Worm (Caenorhabditis elegans) whole organism, mixed stage, embryonic: ENCODE results near the gene abhd-5.2.

Experiments
- M03D4.4 ChIP-seq: sonication (generic microtip); optimal IDR thresholded peaks from 2 replicates; lab custom pipeline; 2017; ENCODE audit warnings: mild to moderate bottlenecking, missing genetic modification characterization, missing compliant biosample characterization
- bed-3 ChIP-seq: fragments of 200-800 bp; sonication (Bioruptor generic); optimal IDR thresholded peaks from 3 replicates; lab custom pipeline; 2018; ENCODE audit warnings: mild to moderate bottlenecking, missing genetic modification characterization, moderate library complexity, missing compliant biosample characterization
- ceh-39 ChIP-seq: fragments of 150-350 bp; optimal IDR thresholded peaks from 2 replicates; lab custom pipeline; 2014; ENCODE audit warnings: missing biosample characterization, missing genetic modification characterization
- ceh-43 ChIP-seq: fragments of 200-800 bp; sonication (Bioruptor generic); optimal IDR thresholded peaks from 2 replicates; lab custom pipeline; 2018; ENCODE audit warnings: mild to moderate bottlenecking, missing genetic modification characterization, moderate library complexity, missing compliant biosample characterization
- ceh-83 ChIP-seq: fragments of 200-800 bp; sonication (Bioruptor generic); optimal IDR thresholded peaks from 2 replicates; lab custom pipeline; 2018; ENCODE audit warnings: mild to moderate bottlenecking, missing genetic modification characterization, missing compliant biosample characterization
- ces-1 ChIP-seq: fragments of 150-350 bp; optimal IDR thresholded peaks from 2 replicates; lab custom pipeline; 2014; ENCODE audit warnings: missing biosample characterization, missing genetic modification reagents, missing genetic modification characterization
- cnd-1 ChIP-seq: fragments of 200-800 bp; sonication (Bioruptor generic); optimal IDR thresholded peaks from 2 replicates; lab custom pipeline; 2018; ENCODE audit warnings: mild to moderate bottlenecking, missing genetic modification characterization, missing compliant biosample characterization
- drap-1 ChIP-seq: fragments of 200-800 bp; sonication (Bioruptor generic); optimal IDR thresholded peaks from 3 replicates; lab custom pipeline; 2018; ENCODE audit warnings: mild to moderate bottlenecking, missing genetic modification characterization, missing compliant biosample characterization
- elt-1 ChIP-seq: sonication (generic microtip); optimal IDR thresholded peaks from 2 replicates; lab custom pipeline; 2017; ENCODE audit warnings: missing genetic modification characterization, mild to moderate bottlenecking, missing compliant biosample characterization, antibody characterized with exemption, moderate library complexity, borderline replicate concordance; ENCODE audit not compliant: insufficient read depth
- elt-3 ChIP-seq: fragments of 150-350 bp; optimal IDR thresholded peaks from 2 replicates; lab custom pipeline; 2014; ENCODE audit warnings: missing biosample characterization, missing genetic modification characterization
- flh-1 ChIP-seq: fragments of 200-800 bp; sonication (Bioruptor generic); optimal IDR thresholded peaks from 2 replicates; lab custom pipeline; 2018; ENCODE audit warnings: mild to moderate bottlenecking, missing genetic modification characterization, moderate library complexity, missing compliant biosample characterization
- ham-2 ChIP-seq: fragments of 200-800 bp; sonication (Bioruptor generic); optimal IDR thresholded peaks from 2 replicates; lab custom pipeline; 2018; ENCODE audit warnings: mild to moderate bottlenecking, missing genetic modification characterization, missing compliant biosample characterization
- hlh-1 ChIP-seq: fragments of 150-350 bp; optimal IDR thresholded peaks from 2 replicates; lab custom pipeline; 2014; ENCODE audit warnings: missing biosample characterization, missing genetic modification reagents, missing genetic modification characterization
- lin-13 ChIP-seq: fragments of 150-350 bp; optimal IDR thresholded peaks from 2 replicates; lab custom pipeline; 2014; ENCODE audit warnings: missing biosample characterization, missing genetic modification characterization
- lin-32 ChIP-seq: fragments of 200-800 bp; sonication (Bioruptor generic); optimal IDR thresholded peaks from 2 replicates; lab custom pipeline; 2018; ENCODE audit warnings: mild to moderate bottlenecking, missing genetic modification characterization, missing compliant biosample characterization
- lsy-2 ChIP-seq: fragments of 150-350 bp; optimal IDR thresholded peaks from 2 replicates; lab custom pipeline; 2014; ENCODE audit warnings: missing biosample characterization, missing genetic modification characterization
- mab-5 ChIP-seq: fragments of 150-350 bp; optimal IDR thresholded peaks from 2 replicates; lab custom pipeline; 2014; ENCODE audit warnings: missing biosample characterization, missing genetic modification characterization
- mep-1 ChIP-seq: fragments of 150-350 bp; optimal IDR thresholded peaks from 2 replicates; lab custom pipeline; 2017; ENCODE audit warnings: missing biosample characterization, missing genetic modification reagents, missing genetic modification characterization, inconsistent platforms
- mls-2 ChIP-seq: sonication (generic microtip); optimal IDR thresholded peaks from 2 replicates; lab custom pipeline; 2016; ENCODE audit warnings: mild to moderate bottlenecking, missing genetic modification characterization, moderate library complexity, missing compliant biosample characterization
- nhr-12 ChIP-seq: fragments of 150-350 bp; optimal IDR thresholded peaks from 2 replicates; lab custom pipeline; 2014; ENCODE audit warnings: missing biosample characterization, missing genetic modification characterization
- nhr-2 ChIP-seq: fragments of 150-350 bp; optimal IDR thresholded peaks from 2 replicates; lab custom pipeline; 2014; ENCODE audit warnings: missing biosample characterization, missing genetic modification characterization
- nhr-237 ChIP-seq: fragments of 150-350 bp; optimal IDR thresholded peaks from 2 replicates; lab custom pipeline; 2014; ENCODE audit warnings: missing biosample characterization, missing genetic modification characterization
- nhr-28 ChIP-seq: fragments of 150-350 bp; optimal IDR thresholded peaks from 2 replicates; lab custom pipeline; 2014; ENCODE audit warnings: missing biosample characterization, missing genetic modification characterization
- nhr-76 ChIP-seq: sonication (generic microtip); optimal IDR thresholded peaks from 2 replicates; lab custom pipeline; 2017; ENCODE audit warnings: missing biosample characterization, missing genetic modification characterization
- pha-4 ChIP-seq: fragments of 150-350 bp; optimal IDR thresholded peaks from 2 replicates; lab custom pipeline; 2018; ENCODE audit warnings: missing biosample characterization, missing genetic modification reagents, missing genetic modification characterization
- sem-2 ChIP-seq: fragments of 200-800 bp; sonication (Bioruptor generic); optimal IDR thresholded peaks from 2 replicates; lab custom pipeline; 2018; ENCODE audit warnings: mild to moderate bottlenecking, missing genetic modification characterization, missing compliant biosample characterization
- sptf-1 ChIP-seq: sonication (generic microtip); optimal IDR thresholded peaks from 2 replicates; lab custom pipeline; 2017; ENCODE audit warnings: mild to moderate bottlenecking, missing genetic modification characterization, moderate library complexity, missing compliant biosample characterization
- tbx-8 ChIP-seq: fragments of 200-800 bp; sonication (Bioruptor generic); optimal IDR thresholded peaks from 2 replicates; lab custom pipeline; 2018; ENCODE audit warnings: mild to moderate bottlenecking, missing genetic modification characterization, moderate library complexity, missing compliant biosample characterization
- unc-39 ChIP-seq: fragments of 150-350 bp; optimal IDR thresholded peaks from 2 replicates; lab custom pipeline; 2014; ENCODE audit warnings: missing biosample characterization, missing genetic modification characterization
- unc-62 ChIP-seq: fragments of 150-350 bp; optimal IDR thresholded peaks from 2 replicates; lab custom pipeline; 2014; ENCODE audit warnings: missing biosample characterization, missing genetic modification reagents, missing genetic modification characterization
- zip-8 ChIP-seq: fragments of 150-350 bp; optimal IDR thresholded peaks from 2 replicates; lab custom pipeline; 2014; ENCODE audit warnings: missing biosample characterization, missing genetic modification characterization
- ztf-11 ChIP-seq: fragments of 150-350 bp; optimal IDR thresholded peaks from 2 replicates; lab custom pipeline; 2014; ENCODE audit warnings: missing biosample characterization, missing genetic modification characterization

Gene abhd-5.2

ce11 chrV:4839913-4840312 lies 4.6 kb upstream of the abhd-5.2 start, which contains the start of gene nas-9:
nas-9 (minus strand) TSS chrV:4840013.
- TF ChIP-seq ceh-39 (tag; lab: Kevin White, UChicago): no peak
- TF ChIP-seq ceh-83 (GFP tag; lab: Kevin White, UChicago): no peak
- no peak for TF ChIP-seq sem-2 (GFP tag; lab: Kevin White, UChicago)
- TF ChIP-seq drap-1: no peak
- TF ChIP-seq pha-4 (tag; lab: Kevin White, UChicago): no peak
- no peak for TF ChIP-seq sptf-1 (tag; lab: Kevin White, UChicago)
- no peak for TF ChIP-seq elt-1 (tag; lab: Kevin White, UChicago)
- TF ChIP-seq zip-8 (tag; lab: Kevin White, UChicago): no peak
- TF ChIP-seq unc-39: no peak
- TF ChIP-seq ceh-43: no peak
- no peak for TF ChIP-seq ces-1 (GFP tag; lab: Kevin White, UChicago)
- no peak for TF ChIP-seq M03D4.4
- TF ChIP-seq ztf-11: no peak
- no peak for TF ChIP-seq cnd-1
- TF ChIP-seq elt-3 (tag; lab: Kevin White, UChicago): no peak
- TF ChIP-seq mls-2 (tag; lab: Kevin White, UChicago): no peak
- no peak for TF ChIP-seq nhr-12 (tag; lab: Kevin White, UChicago)
- no peak for TF ChIP-seq bed-3 (GFP tag; lab: Kevin White, UChicago)
- TF ChIP-seq mab-5 (tag; lab: Kevin White, UChicago): no peak

ce11 chrV:4841179-4841578 lies 3.3 kb upstream of the abhd-5.2 start, which contains the start of gene cwp-1:
cwp-1 (minus strand) TSS chrV:4841279.
- TF ChIP-seq sem-2 (GFP tag; lab: Kevin White, UChicago): no peak
- TF ChIP-seq hlh-1 (tag; lab: Kevin White, UChicago): no peak
- no peak for TF ChIP-seq zip-8 (tag; lab: Kevin White, UChicago)
- TF ChIP-seq lsy-2: no peak
- TF ChIP-seq drap-1: no peak
- no peak for TF ChIP-seq sptf-1 (tag; lab: Kevin White, UChicago)
- no peak for TF ChIP-seq mep-1 (tag; lab: Kevin White, UChicago)

ce11 chrV:4842544-4842943 lies 1.9 kb upstream of the abhd-5.2 start, which contains the start of the genes cwp-2 and cwp-3:
cwp-2 (minus strand) TSS chrV:4842644.
cwp-3 (plus strand) TSS chrV:4842836.
- TF ChIP-seq nhr-28 (no peak), unc-62 (GFP tag; lab: Kevin White, UChicago) (no peak), flh-1 (no peak)

ce11 chrV:4846507-4846906 lies 2.0 kb downstream of the abhd-5.2 start:
- no peak for TF ChIP-seq unc-62 (GFP tag; lab: Kevin White, UChicago)
- no peak for TF ChIP-seq tbx-8 (GFP tag; lab: Kevin White, UChicago)
- no peak for TF ChIP-seq mls-2 (tag; lab: Kevin White, UChicago)
- no peak for TF ChIP-seq sem-2 (GFP tag; lab: Kevin White, UChicago)
- no peak for TF ChIP-seq sptf-1 (tag; lab: Kevin White, UChicago)
- no peak for TF ChIP-seq ceh-43
- no peak for TF ChIP-seq lin-13 (tag; lab: Kevin White, UChicago)
- TF ChIP-seq nhr-237 (tag; lab: Kevin White, UChicago): no peak
- TF ChIP-seq hlh-1 (tag; lab: Kevin White, UChicago): no peak
- TF ChIP-seq nhr-12 (tag; lab: Kevin White, UChicago): no peak
- TF ChIP-seq nhr-76 (tag; lab: Kevin White, UChicago): no peak
- no peak for TF ChIP-seq ztf-11
- TF ChIP-seq zip-8 (tag; lab: Kevin White, UChicago): no peak
- no peak for TF ChIP-seq nhr-28
- TF ChIP-seq bed-3 (GFP tag; lab: Kevin White, UChicago): no peak
- TF ChIP-seq elt-3 (tag; lab: Kevin White, UChicago): no peak
- no peak for TF ChIP-seq ham-2 (GFP tag; lab: Kevin White, UChicago)
- TF ChIP-seq lin-32 (GFP tag; lab: Kevin White, UChicago): no peak
- no peak for TF ChIP-seq unc-39
- no peak for TF ChIP-seq nhr-2
- TF ChIP-seq, all 35 proteins: peak for 0

ce11 chrV:4847424-4847823 lies 2.9 kb downstream of the abhd-5.2 start, which contains the start of gene abhd-5.1:
abhd-5.1 (plus strand) TSS chrV:4847653.
- TF ChIP-seq ztf-11: no peak
- TF ChIP-seq lin-32 (GFP tag; lab: Kevin White, UChicago): no peak
- TF ChIP-seq unc-62 (GFP tag; lab: Kevin White, UChicago): no peak
- TF ChIP-seq unc-39: no peak
- TF ChIP-seq nhr-76 (tag; lab: Kevin White, UChicago): no peak
- no peak for TF ChIP-seq nhr-12 (tag; lab: Kevin White, UChicago)
